Fruit fly (Drosophila melanogaster): ENCODE measurements around the gene OS9.

Gene OS9

dm6 chr2L:19966410-19966809 lies at the start of gene OS9:
TSS of gene OS9 (minus strand) at chr2L:19966510.
- no peak for TF ChIP-seq cnc (optimal IDR thresholded peaks at IDR 0.05)
- TF ChIP-seq Crg-1 (GFP tag; optimal IDR thresholded peaks at IDR 0.05), result no peak
- no peak for TF ChIP-seq Clk (GFP tag; optimal IDR thresholded peaks at IDR 0.05)
- no peak for TF ChIP-seq CG14711 (tag; optimal IDR thresholded peaks at IDR 0.05)
- no peak for TF ChIP-seq pad (GFP tag; optimal IDR thresholded peaks at IDR 0.05)
- no peak for TF ChIP-seq ovo (GFP tag; optimal IDR thresholded peaks at IDR 0.05)
- no peak for TF ChIP-seq CG7045 (GFP tag; optimal IDR thresholded peaks at IDR 0.05)
- no peak for TF ChIP-seq CG5204 (GFP tag; optimal IDR thresholded peaks at IDR 0.05)
- no peak for TF ChIP-seq CG33017 (tag; optimal IDR thresholded peaks at IDR 0.05)
- no peak for TF ChIP-seq kay (GFP tag; ENCODE audit: borderline replicate concordance)
- TF ChIP-seq CG12768 (GFP tag; optimal IDR thresholded peaks at IDR 0.05), result no peak
- TF ChIP-seq Mnt (GFP tag; optimal IDR thresholded peaks at IDR 0.05), result no peak
- TF ChIP-seq CG7101 (tag; optimal IDR thresholded peaks at IDR 0.05), result no peak
- no peak for TF ChIP-seq toe (GFP tag; optimal IDR thresholded peaks at IDR 0.05)
- no peak for TF ChIP-seq bab1 (GFP tag; optimal IDR thresholded peaks at IDR 0.05)
- no peak for TF ChIP-seq CG11617 (GFP tag; optimal IDR thresholded peaks at IDR 0.05)
- no peak for TF ChIP-seq Hr96 (GFP tag; optimal IDR thresholded peaks at IDR 0.05)
- no peak for TF ChIP-seq CG1620 (GFP tag; optimal IDR thresholded peaks at IDR 0.05)
- no peak for TF ChIP-seq tj (GFP tag; optimal IDR thresholded peaks at IDR 0.05)

dm6 chr2L:20005064-20005463 lies 38.8 kb upstream of the OS9 start:
- TF ChIP-seq CG14711 (tag; optimal IDR thresholded peaks at IDR 0.05) (no peak), Mnt (GFP tag; optimal IDR thresholded peaks at IDR 0.05) (no peak), cic (GFP tag; optimal IDR thresholded peaks at IDR 0.05) (no peak), bab1 (GFP tag; optimal IDR thresholded peaks at IDR 0.05) (no peak), ovo (GFP tag; optimal IDR thresholded peaks at IDR 0.05) (no peak), CG7101 (tag; optimal IDR thresholded peaks at IDR 0.05) (no peak), Crg-1 (GFP tag; optimal IDR thresholded peaks at IDR 0.05) (no peak), tj (GFP tag; optimal IDR thresholded peaks at IDR 0.05) (no peak), Clk (GFP tag; optimal IDR thresholded peaks at IDR 0.05) (no peak), cnc (optimal IDR thresholded peaks at IDR 0.05) (no peak), toe (GFP tag; optimal IDR thresholded peaks at IDR 0.05) (no peak), CG12768 (GFP tag; optimal IDR thresholded peaks at IDR 0.05) (no peak), CG33017 (tag; optimal IDR thresholded peaks at IDR 0.05) (no peak)

dm6 chr2L:20004341-20004740 lies 38.0 kb upstream of the OS9 start:
- no peak for TF ChIP-seq CG12768 (GFP tag; optimal IDR thresholded peaks at IDR 0.05)
- TF ChIP-seq cic (GFP tag; optimal IDR thresholded peaks at IDR 0.05), result no peak
- no peak for TF ChIP-seq CG14711 (tag; optimal IDR thresholded peaks at IDR 0.05)
- TF ChIP-seq CG1620 (GFP tag; optimal IDR thresholded peaks at IDR 0.05), result no peak
- TF ChIP-seq CG11617 (GFP tag; optimal IDR thresholded peaks at IDR 0.05), result no peak
- no peak for TF ChIP-seq ovo (GFP tag; optimal IDR thresholded peaks at IDR 0.05)
- no peak for TF ChIP-seq CG5204 (GFP tag; optimal IDR thresholded peaks at IDR 0.05)
- no peak for TF ChIP-seq CG7101 (tag; optimal IDR thresholded peaks at IDR 0.05)
- TF ChIP-seq bab1 (GFP tag; optimal IDR thresholded peaks at IDR 0.05), result no peak
- TF ChIP-seq Mnt (GFP tag; optimal IDR thresholded peaks at IDR 0.05), result no peak
- TF ChIP-seq Clk (GFP tag; optimal IDR thresholded peaks at IDR 0.05), result no peak
- no peak for TF ChIP-seq Crg-1 (GFP tag; optimal IDR thresholded peaks at IDR 0.05)

dm6 chr2L:20002086-20002485 lies 35.8 kb upstream of the OS9 start:
- no peak for TF ChIP-seq bab1 (GFP tag; optimal IDR thresholded peaks at IDR 0.05)
- TF ChIP-seq Mnt (GFP tag; optimal IDR thresholded peaks at IDR 0.05), result no peak
- TF ChIP-seq Hr96 (GFP tag; optimal IDR thresholded peaks at IDR 0.05), result no peak

dm6 chr2L:19998139-19998538 lies 31.8 kb upstream of the OS9 start:
- TF ChIP-seq CG12768 (GFP tag; optimal IDR thresholded peaks at IDR 0.05), result no peak
- no peak for TF ChIP-seq CG7101 (tag; optimal IDR thresholded peaks at IDR 0.05)
- no peak for TF ChIP-seq CG11617 (GFP tag; optimal IDR thresholded peaks at IDR 0.05)
- no peak for TF ChIP-seq CG5204 (GFP tag; optimal IDR thresholded peaks at IDR 0.05)
- no peak for TF ChIP-seq bab1 (GFP tag; optimal IDR thresholded peaks at IDR 0.05)
- no peak for TF ChIP-seq Crg-1 (GFP tag; optimal IDR thresholded peaks at IDR 0.05)
- TF ChIP-seq Hr96 (GFP tag; optimal IDR thresholded peaks at IDR 0.05), result no peak
- no peak for TF ChIP-seq tj (GFP tag; optimal IDR thresholded peaks at IDR 0.05)
- no peak for TF ChIP-seq CG33017 (tag; optimal IDR thresholded peaks at IDR 0.05)
- no peak for TF ChIP-seq CG14711 (tag; optimal IDR thresholded peaks at IDR 0.05)
- TF ChIP-seq CG7045 (GFP tag; optimal IDR thresholded peaks at IDR 0.05), result no peak
- TF ChIP-seq toe (GFP tag; optimal IDR thresholded peaks at IDR 0.05), result no peak
- TF ChIP-seq cic (GFP tag; optimal IDR thresholded peaks at IDR 0.05), result no peak
- no peak for TF ChIP-seq ovo (GFP tag; optimal IDR thresholded peaks at IDR 0.05)
- no peak for TF ChIP-seq Clk (GFP tag; optimal IDR thresholded peaks at IDR 0.05)
- no peak for TF ChIP-seq kay (GFP tag; ENCODE audit: borderline replicate concordance)
- no peak for TF ChIP-seq Mnt (GFP tag; optimal IDR thresholded peaks at IDR 0.05)
- no peak for TF ChIP-seq pad (GFP tag; optimal IDR thresholded peaks at IDR 0.05)
- TF ChIP-seq cnc (optimal IDR thresholded peaks at IDR 0.05), result no peak

- TF ChIP-seq CG5204 (GFP tag; optimal IDR thresholded peaks at IDR 0.05) (no peak), bab1 (GFP tag; optimal IDR thresholded peaks at IDR 0.05) (no peak), CG11617 (GFP tag; optimal IDR thresholded peaks at IDR 0.05) (no peak), cnc (optimal IDR thresholded peaks at IDR 0.05) (no peak), tj (GFP tag; optimal IDR thresholded peaks at IDR 0.05) (no peak), Crg-1 (GFP tag; optimal IDR thresholded peaks at IDR 0.05) (no peak), CG12768 (GFP tag; optimal IDR thresholded peaks at IDR 0.05) (no peak), CG14711 (tag; optimal IDR thresholded peaks at IDR 0.05) (no peak), CG33017 (tag; optimal IDR thresholded peaks at IDR 0.05) (no peak), CG1620 (GFP tag; optimal IDR thresholded peaks at IDR 0.05) (no peak), cic (GFP tag; optimal IDR thresholded peaks at IDR 0.05) (no peak), toe (GFP tag; optimal IDR thresholded peaks at IDR 0.05) (no peak), Hr96 (GFP tag; optimal IDR thresholded peaks at IDR 0.05) (no peak), CG7101 (tag; optimal IDR thresholded peaks at IDR 0.05) (no peak), Clk (GFP tag; optimal IDR thresholded peaks at IDR 0.05) (no peak), ovo (GFP tag; optimal IDR thresholded peaks at IDR 0.05) (no peak), pad (GFP tag; optimal IDR thresholded peaks at IDR 0.05) (no peak)
Measured at dm6 chr2L:19992427-19992998, 26.2 kb upstream of the OS9 start.
